Worm (Caenorhabditis elegans): ENCODE results near the gene F54F7.9.

- TF ChIP-seq nhr-28 (tag; optimal IDR thresholded peaks at IDR 0.05) (no peak), unc-62 (GFP tag; optimal IDR thresholded peaks at IDR 0.05) (no peak), snpc-4 (tag; optimal IDR thresholded peaks at IDR 0.05) (no peak), nhr-76 (tag; optimal IDR thresholded peaks at IDR 0.05) (no peak), mep-1 (tag; optimal IDR thresholded peaks at IDR 0.05) (no peak), ztf-11 (tag; optimal IDR thresholded peaks at IDR 0.05) (no peak)
Observed at ce11 chrX:11837378-11837777, 11.1 kb downstream of the F54F7.9 start, which contains the start of gene taf-7.1.
